Worm (Caenorhabditis elegans) whole organism, L4 larva: ENCODE results near the gene phf-31.

Experiments used
- F10B5.3 ChIP-seq: sonication (generic microtip); optimal IDR thresholded peaks from 2 replicates; lab custom pipeline; 2016; ENCODE audit warnings: mild to moderate bottlenecking, missing genetic modification characterization, missing compliant biosample characterization
- T20F7.1 ChIP-seq: fragments of 200-800 bp; sonication (Bioruptor generic); optimal IDR thresholded peaks from 2 replicates; lab custom pipeline; 2018; ENCODE audit warnings: mild to moderate bottlenecking, missing genetic modification characterization, missing compliant biosample characterization
- ZK337.2 ChIP-seq: fragments of 200-800 bp; sonication (Bioruptor generic); IDR thresholded peaks from 2 replicates; pipeline ENCODE4 v1.3.6; 2022; ENCODE audit warnings: missing genetic modification reagents, missing genetic modification characterization, missing compliant biosample characterization
- daf-16 ChIP-seq, 3 experiments: sonication (generic microtip); optimal IDR thresholded peaks; 2 replicates each; lab custom pipeline; 2016 to 2017; ENCODE audit warnings: missing genetic modification characterization in 3 of 3, missing genetic modification reagents in 3 of 3, mild to moderate bottlenecking in 2 of 3, missing compliant biosample characterization in 2 of 3, missing biosample characterization in 1 of 3, moderate library complexity in 1 of 3
- dmd-6 ChIP-seq: fragments of 200-800 bp; sonication (Bioruptor generic); IDR thresholded peaks from 2 replicates; pipeline ENCODE4 v1.3.6; 2022; ENCODE audit warnings: missing genetic modification reagents, missing genetic modification characterization, missing compliant biosample characterization
- dmd-8 ChIP-seq: fragments of 200-800 bp; sonication (Bioruptor generic); IDR thresholded peaks from 2 replicates; pipeline ENCODE4 v1.3.6; 2022; ENCODE audit warnings: missing genetic modification characterization, missing compliant biosample characterization
- lir-3 ChIP-seq: sonication (generic microtip); optimal IDR thresholded peaks from 2 replicates; lab custom pipeline; 2016; ENCODE audit warnings: mild to moderate bottlenecking, missing genetic modification characterization, missing compliant biosample characterization
- madf-5 ChIP-seq, 2 experiments: fragments of 200-800 bp; sonication (Bioruptor generic); IDR thresholded peaks; 2 replicates each; pipeline ENCODE4 v1.3.6; 2022; ENCODE audit warnings: missing compliant biosample characterization in 2 of 2, missing genetic modification characterization in 2 of 2
- mxl-3 ChIP-seq: fragments of 200-800 bp; sonication (Bioruptor generic); optimal IDR thresholded peaks from 2 replicates; lab custom pipeline; 2018; ENCODE audit warnings: mild to moderate bottlenecking, missing genetic modification characterization, missing compliant biosample characterization
- php-3 ChIP-seq: fragments of 200-800 bp; sonication (Bioruptor generic); IDR thresholded peaks from 2 replicates; pipeline ENCODE4 v1.3.6; 2022; ENCODE audit warnings: missing genetic modification reagents, missing genetic modification characterization, missing compliant biosample characterization
- set-16 ChIP-seq: fragments of 200-800 bp; sonication (Bioruptor generic); IDR thresholded peaks from 2 replicates; pipeline ENCODE4 v1.3.6; 2022; ENCODE audit warnings: missing genetic modification reagents, missing genetic modification characterization, missing compliant biosample characterization
- tra-1 ChIP-seq: fragments of 200-800 bp; sonication (Bioruptor generic); IDR thresholded peaks from 2 replicates; pipeline ENCODE4 v1.3.6; 2022; ENCODE audit warnings: missing genetic modification reagents, missing genetic modification characterization, missing compliant biosample characterization
- zfp-3 ChIP-seq: fragments of 200-800 bp; sonication (Bioruptor generic); conservative IDR thresholded peaks from 2 replicates; pipeline ENCODE4 v1.3.6; 2022; ENCODE audit warnings: missing genetic modification reagents, missing genetic modification characterization, missing compliant biosample characterization
- zip-11 ChIP-seq: fragments of 200-800 bp; sonication (Bioruptor generic); IDR thresholded peaks from 2 replicates; pipeline ENCODE4 v1.3.6; 2022; ENCODE audit warnings: missing genetic modification characterization, missing compliant biosample characterization

Gene phf-31

ce11 chrX:10731837-10732236, 50.0 kb downstream of the phf-31 start (continued):
- peak; percentile 59; the same call in 1 of the 2 replicates for TF ChIP-seq tra-1
- TF ChIP-seq lir-3: peak; percentile 3
- TF ChIP-seq zip-11: no peak
- no peak for TF ChIP-seq mxl-3 (GFP tag; lab: Kevin White, UChicago)
- peak; percentile 28 for TF ChIP-seq T20F7.1 (GFP tag; lab: Kevin White, UChicago)
- TF ChIP-seq zfp-3 (GFP tag; lab: Robert Waterston, UW): 0 out of 2 replicates have a peak, but pooled peaks have one; percentile 24
- TF ChIP-seq php-3 (GFP tag; lab: Robert Waterston, UW): 0 out of 2 replicates have a peak, but pooled peaks have one; percentile 13
- TF ChIP-seq F10B5.3 (tag; lab: Kevin White, UChicago): no peak
- TF ChIP-seq daf-16 (GFP tag; optimal IDR thresholded peaks at IDR 0.05; lab: Kevin White, UChicago): peak; percentile 30 to 76
- no peak for TF ChIP-seq daf-16 (tag; optimal IDR thresholded peaks at IDR 0.05; lab: Kevin White, UChicago)
- TF ChIP-seq dmd-6 (GFP tag; lab: Robert Waterston, UW): peak; percentile 47; the same call in 1 of the 2 replicates
- TF ChIP-seq set-16 (GFP tag; lab: Robert Waterston, UW): no peak
- peak; percentile 29 to 53; a peak in 1 of 4 replicates for TF ChIP-seq madf-5 (GFP tag; IDR thresholded peaks at IDR 0.05; lab: Robert Waterston, UW)
- TF ChIP-seq ZK337.2: peak; percentile 63; the same call in 1 of the 2 replicates
- peak; percentile 77; the same call in 1 of the 2 replicates for TF ChIP-seq dmd-8
- TF ChIP-seq, all 104 proteins: peak for 26
